Fruit fly (Drosophila melanogaster) whole organism, embryonic: ENCODE data around the gene zye.

Experiments
- Bgb ChIP-seq: fragments of 200-800 bp; sonication (Bioruptor generic); IDR thresholded peaks from 2 replicates; pipeline ENCODE4 v1.3.6; 2022; ENCODE audit warnings: missing biosample characterization, missing genetic modification characterization; ENCODE audit not compliant: partially characterized antibody
- C15 ChIP-seq: fragments of 200-800 bp; sonication (Bioruptor generic); IDR thresholded peaks from 3 replicates; pipeline ENCODE4 v1.3.6; 2022; ENCODE audit warnings: missing biosample characterization, missing genetic modification characterization
- CG10274 ChIP-seq: fragments of 200-800 bp; sonication (Bioruptor generic); optimal IDR thresholded peaks from 3 replicates; lab custom pipeline; 2017; ENCODE audit warnings: missing biosample characterization, mild to moderate bottlenecking, missing genetic modification characterization
- CG10321 ChIP-seq: fragments of 200-800 bp; sonication (Bioruptor generic); IDR thresholded peaks from 2 replicates; pipeline ENCODE4 v1.3.6; 2022; ENCODE audit warnings: missing biosample characterization, missing genetic modification characterization
- CG11093 ChIP-seq: fragments of 200-800 bp; sonication (Bioruptor generic); IDR thresholded peaks from 3 replicates; pipeline ENCODE4 v1.3.6; 2022; ENCODE audit warnings: missing biosample characterization, missing genetic modification characterization
- CG12155 ChIP-seq: fragments of 200-800 bp; sonication (Bioruptor generic); optimal IDR thresholded peaks from 3 replicates; lab custom pipeline; 2016; ENCODE audit warnings: missing biosample characterization, missing genetic modification characterization
- CG14050 ChIP-seq: fragments of 200-800 bp; sonication (Bioruptor generic); IDR thresholded peaks from 3 replicates; pipeline ENCODE4 v1.3.6; 2022; ENCODE audit warnings: missing biosample characterization, missing genetic modification characterization
- CG14965 ChIP-seq: fragments of 200-800 bp; sonication (Bioruptor generic); optimal IDR thresholded peaks from 2 replicates; lab custom pipeline; 2016; ENCODE audit warnings: missing biosample characterization, missing genetic modification characterization, borderline replicate concordance
- CG15479 ChIP-seq: fragments of 200-800 bp; sonication (Bioruptor generic); optimal IDR thresholded peaks from 3 replicates; lab custom pipeline; 2019; ENCODE audit warnings: missing biosample characterization, mild to moderate bottlenecking, missing genetic modification characterization, moderate library complexity
- CG2712 ChIP-seq: fragments of 200-800 bp; optimal IDR thresholded peaks from 3 replicates; lab custom pipeline; 2019; ENCODE audit warnings: missing biosample characterization, mild to moderate bottlenecking, missing genetic modification characterization, moderate library complexity
- CG42726 ChIP-seq: fragments of 200-800 bp; sonication (Bioruptor generic); IDR thresholded peaks from 2 replicates; pipeline ENCODE4 v1.3.6; 2022; ENCODE audit warnings: missing biosample characterization, missing genetic modification characterization; ENCODE audit not compliant: partially characterized antibody
- CG4282 ChIP-seq: fragments of 200-800 bp; sonication (Bioruptor generic); optimal IDR thresholded peaks from 2 replicates; lab custom pipeline; 2016; ENCODE audit warnings: missing biosample characterization, missing genetic modification characterization
- CG4707 ChIP-seq: fragments of 200-800 bp; sonication (Bioruptor generic); optimal IDR thresholded peaks from 2 replicates; lab custom pipeline; 2018; ENCODE audit warnings: missing biosample characterization, mild to moderate bottlenecking, missing genetic modification characterization, moderate library complexity
- CG6813 ChIP-seq: fragments of 200-800 bp; sonication (Bioruptor generic); optimal IDR thresholded peaks from 2 replicates; lab custom pipeline; 2017; ENCODE audit warnings: missing biosample characterization, missing genetic modification characterization, mild to moderate bottlenecking, moderate library complexity, missing genetic modification reagents
- CG7839 ChIP-seq: fragments of 200-800 bp; sonication (Bioruptor generic); optimal IDR thresholded peaks from 3 replicates; lab custom pipeline; 2018; ENCODE audit warnings: missing biosample characterization, mild to moderate bottlenecking, missing genetic modification characterization, moderate library complexity
- CG9727 ChIP-seq: fragments of 200-800 bp; sonication (Bioruptor generic); optimal IDR thresholded peaks from 3 replicates; lab custom pipeline; 2017; ENCODE audit warnings: missing biosample characterization, mild to moderate bottlenecking, missing genetic modification characterization
- Dref ChIP-seq: fragments of 200-800 bp; sonication (Bioruptor generic); IDR thresholded peaks from 2 replicates; pipeline ENCODE4 v1.3.6; 2022; ENCODE audit warnings: missing biosample characterization, missing genetic modification characterization
- Eip74EF ChIP-seq, 2 experiments: fragments of 200-800 bp in 1 of 2; fragments of >200 bp in 1 of 2; sonication (Bioruptor generic) in 1 of 2; optimal IDR thresholded peaks; 2 replicates each; lab custom pipeline; 2017 to 2019; ENCODE audit warnings: missing biosample characterization in 2 of 2, missing genetic modification characterization in 2 of 2, mild to moderate bottlenecking in 1 of 2, moderate library complexity in 1 of 2
- Elba2 ChIP-seq: fragments of 200-800 bp; sonication (Bioruptor generic); optimal IDR thresholded peaks from 3 replicates; lab custom pipeline; 2016; ENCODE audit warnings: missing biosample characterization, missing genetic modification characterization
- Gsc ChIP-seq: fragments of 200-800 bp; sonication (Bioruptor generic); IDR thresholded peaks from 2 replicates; pipeline ENCODE4 v1.3.6; 2022; ENCODE audit warnings: missing biosample characterization, missing genetic modification characterization
- Gug ChIP-seq: fragments of 200-800 bp; sonication (Bioruptor generic); IDR thresholded peaks from 4 replicates; pipeline ENCODE4 v1.3.6; 2022; ENCODE audit warnings: missing biosample characterization, missing genetic modification characterization
- HLH4C ChIP-seq: fragments of 200-800 bp; sonication (Bioruptor generic); IDR thresholded peaks from 3 replicates; pipeline ENCODE4 v1.3.6; 2022; ENCODE audit warnings: missing biosample characterization, missing genetic modification characterization; ENCODE audit not compliant: partially characterized antibody
- Hmx ChIP-seq: fragments of 200-800 bp; sonication (Bioruptor generic); optimal IDR thresholded peaks from 2 replicates; lab custom pipeline; 2016; ENCODE audit warnings: missing biosample characterization, missing genetic modification characterization
- Jarid2 ChIP-seq: fragments of 200-800 bp; sonication (Bioruptor generic); optimal IDR thresholded peaks from 3 replicates; lab custom pipeline; 2017; ENCODE audit warnings: mild to moderate bottlenecking, missing biosample characterization, missing genetic modification reagents, missing genetic modification characterization
- MTF-1 ChIP-seq: fragments of 200-800 bp; sonication (Bioruptor generic); optimal IDR thresholded peaks from 2 replicates; lab custom pipeline; 2018; ENCODE audit warnings: missing biosample characterization, mild to moderate bottlenecking, missing genetic modification characterization, borderline replicate concordance
- Med ChIP-seq: fragments of 200-800 bp; sonication (Bioruptor generic); peaks from one replicate; lab custom pipeline; 2016; ENCODE audit warnings: missing biosample characterization, missing genetic modification characterization, mild to moderate bottlenecking, inconsistent platforms, moderate library complexity
- Scr ChIP-seq: fragments of 200-800 bp; sonication (Bioruptor generic); IDR thresholded peaks from 2 replicates; pipeline ENCODE4 v1.3.6; 2022; ENCODE audit warnings: missing biosample characterization, missing genetic modification characterization; ENCODE audit not compliant: partially characterized antibody
- Side ChIP-seq: fragments of 200-800 bp; sonication (Bioruptor generic); optimal IDR thresholded peaks from 2 replicates; lab custom pipeline; 2016; ENCODE audit warnings: missing biosample characterization, missing genetic modification characterization
- Stat92E ChIP-seq, 3 experiments: fragments of >200 bp in 2 of 3; fragments of 200-800 bp in 1 of 3; sonication (Bioruptor generic) in 1 of 3; optimal IDR thresholded peaks; 2 replicates each; lab custom pipeline; 2017 to 2019; ENCODE audit warnings: missing biosample characterization in 3 of 3, missing genetic modification characterization in 3 of 3, mild to moderate bottlenecking in 1 of 3, moderate library complexity in 1 of 3
- Taf1 ChIP-seq: fragments of 200-800 bp; sonication (Bioruptor generic); IDR thresholded peaks from 2 replicates; pipeline ENCODE4 v1.3.6; 2022; ENCODE audit warnings: missing biosample characterization, missing genetic modification characterization
- Xbp1 ChIP-seq: fragments of 200-800 bp; sonication (Bioruptor generic); optimal IDR thresholded peaks from 3 replicates; lab custom pipeline; 2016; ENCODE audit warnings: missing biosample characterization, mild to moderate bottlenecking, missing genetic modification characterization
- ash1 ChIP-seq: fragments of 200-800 bp; sonication (Bioruptor generic); optimal IDR thresholded peaks from 2 replicates; lab custom pipeline; 2018; ENCODE audit warnings: missing biosample characterization, mild to moderate bottlenecking, missing genetic modification characterization
- cad ChIP-seq: fragments of >200 bp; optimal IDR thresholded peaks from 2 replicates; lab custom pipeline; 2017; ENCODE audit warnings: missing biosample characterization, missing genetic modification characterization
- danr ChIP-seq: fragments of 200-800 bp; sonication (Bioruptor generic); IDR thresholded peaks from 2 replicates; pipeline ENCODE4 v1.3.6; 2022; ENCODE audit warnings: missing biosample characterization, missing genetic modification characterization
- dmrt11E ChIP-seq: fragments of 200-800 bp; sonication (Bioruptor generic); optimal IDR thresholded peaks from 3 replicates; lab custom pipeline; 2018; ENCODE audit warnings: missing biosample characterization, mild to moderate bottlenecking, missing genetic modification characterization, moderate library complexity
- dysf ChIP-seq: fragments of 200-800 bp; sonication (Bioruptor generic); IDR thresholded peaks from 3 replicates; pipeline ENCODE4 v1.3.6; 2022; ENCODE audit warnings: missing biosample characterization, missing genetic modification characterization
- gfzf ChIP-seq: fragments of 200-800 bp; sonication (Bioruptor generic); optimal IDR thresholded peaks from 2 replicates; lab custom pipeline; 2016; ENCODE audit warnings: missing biosample characterization, mild to moderate bottlenecking, missing genetic modification characterization, moderate library complexity
- hkb ChIP-seq, 2 experiments: fragments of 200-800 bp in 1 of 2; fragments of >200 bp in 1 of 2; sonication (Bioruptor generic) in 1 of 2; IDR thresholded peaks in 1 of 2; optimal IDR thresholded peaks in 1 of 2; 2 replicates each; pipeline versions ENCODE4 v1.3.6 to Lab custom; 2017 to 2022; ENCODE audit warnings: missing biosample characterization in 1 of 2, missing genetic modification characterization in 1 of 2
- jigr1 ChIP-seq: fragments of 200-800 bp; sonication (Bioruptor generic); IDR thresholded peaks from 3 replicates; pipeline ENCODE4 v1.3.6; 2022; ENCODE audit warnings: missing biosample characterization, missing genetic modification characterization
- kay ChIP-seq: fragments of 200-800 bp; sonication (Bioruptor generic); optimal IDR thresholded peaks from 2 replicates; lab custom pipeline; 2016; ENCODE audit warnings: missing biosample characterization, missing genetic modification characterization
- klu ChIP-seq: fragments of 200-800 bp; sonication (Bioruptor generic); IDR thresholded peaks from 2 replicates; pipeline ENCODE4 v1.3.6; 2022; ENCODE audit warnings: missing biosample characterization, missing genetic modification characterization
- kni ChIP-seq: fragments of 200-800 bp; sonication (Bioruptor generic); optimal IDR thresholded peaks from 3 replicates; lab custom pipeline; 2017; ENCODE audit warnings: mild to moderate bottlenecking, missing biosample characterization, missing genetic modification reagents, missing genetic modification characterization
- lilli ChIP-seq: fragments of 200-800 bp; sonication (Bioruptor generic); optimal IDR thresholded peaks from 3 replicates; lab custom pipeline; 2016; ENCODE audit warnings: missing biosample characterization, missing genetic modification characterization
- mirr ChIP-seq: fragments of 200-800 bp; sonication (Bioruptor generic); optimal IDR thresholded peaks from 3 replicates; lab custom pipeline; 2018; ENCODE audit warnings: missing biosample characterization, mild to moderate bottlenecking, missing genetic modification characterization
- nerfin-2 ChIP-seq: fragments of 200-800 bp; sonication (Bioruptor generic); IDR thresholded peaks from 2 replicates; pipeline ENCODE4 v1.3.6; 2022; ENCODE audit warnings: missing biosample characterization, missing genetic modification characterization; ENCODE audit not compliant: partially characterized antibody
- prd ChIP-seq, 3 experiments: fragments of >200 bp in 2 of 3; fragments of 200-800 bp in 1 of 3; sonication (Bioruptor generic) in 1 of 3; optimal IDR thresholded peaks in 2 of 3; IDR thresholded peaks in 1 of 3; 2 replicates in 2 of 3; 3 replicates in 1 of 3; pipeline versions ENCODE4 v1.3.6 to Lab custom; 2017 to 2022; ENCODE audit warnings: missing biosample characterization in 1 of 3, missing genetic modification characterization in 1 of 3
- schlank ChIP-seq: fragments of 200-800 bp; sonication (Bioruptor generic); optimal IDR thresholded peaks from 2 replicates; lab custom pipeline; 2018; ENCODE audit warnings: missing biosample characterization, mild to moderate bottlenecking, missing genetic modification characterization
- unpg ChIP-seq: fragments of 200-800 bp; sonication (Bioruptor generic); optimal IDR thresholded peaks from 3 replicates; lab custom pipeline; 2018; ENCODE audit warnings: missing biosample characterization, mild to moderate bottlenecking, missing genetic modification characterization, moderate library complexity
- zfh1 ChIP-seq: fragments of 200-800 bp; sonication (Bioruptor generic); IDR thresholded peaks from 3 replicates; pipeline ENCODE4 v1.3.6; 2022; ENCODE audit warnings: missing biosample characterization, missing genetic modification characterization

The zye gene

dm6 chr3L:20430182-20430581 is 16.8 kb downstream of the zye start, which contains the start of gene CG5262 (continued):
- TF ChIP-seq C15 (no peak), CG12155 (GFP tag; lab: Kevin White, UChicago) (no peak), mirr (GFP tag; lab: Kevin White, UChicago) (no peak), Hmx (GFP tag; lab: Kevin White, UChicago) (no peak), hkb (optimal IDR thresholded peaks at IDR 0.05; lab: Kevin White, UChicago) (no peak), hkb (GFP tag; IDR thresholded peaks at IDR 0.05; lab: Robert Waterston, UW) (no peak), danr (GFP tag; lab: Robert Waterston, UW) (no peak), CG42726 (no peak), kay (no peak), Bgb (peak; percentile 36; the same call in 1 of the 2 replicates), CG11093 (GFP tag; lab: Robert Waterston, UW) (no peak), nerfin-2 (GFP tag; lab: Robert Waterston, UW) (no peak), CG4282 (GFP tag; lab: Kevin White, UChicago) (no peak), CG14965 (GFP tag; lab: Kevin White, UChicago) (no peak), Eip74EF (GFP tag; optimal IDR thresholded peaks at IDR 0.05; lab: Kevin White, UChicago) (no peak), gfzf (GFP tag; lab: Kevin White, UChicago) (peak; percentile 91), Xbp1 (no peak), CG10274 (no peak), CG6813 (GFP tag; lab: Kevin White, UChicago) (no peak), unpg (GFP tag; lab: Kevin White, UChicago) (no peak), Gsc (GFP tag; lab: Robert Waterston, UW) (no peak), Gug (GFP tag; lab: Robert Waterston, UW) (no peak), klu (GFP tag; lab: Robert Waterston, UW) (no peak), CG14050 (GFP tag; lab: Robert Waterston, UW) (no peak), MTF-1 (no peak), dysf (GFP tag; lab: Robert Waterston, UW) (no peak), schlank (no peak), Stat92E (GFP tag; optimal IDR thresholded peaks at IDR 0.05; lab: Kevin White, UChicago) (peak in 1 of 3 experiments; percentile 22), jigr1 (GFP tag; lab: Robert Waterston, UW) (no peak), prd (optimal IDR thresholded peaks at IDR 0.05; lab: Kevin White, UChicago) (no peak), prd (GFP tag; IDR thresholded peaks at IDR 0.05; lab: Robert Waterston, UW) (no peak), Scr (peak; percentile 28; the same call in 1 of the 2 replicates), Dref (peak; percentile 43; the same call in 1 of the 2 replicates), Med (GFP tag; lab: Kevin White, UChicago) (peak; percentile 9), ash1 (GFP tag; lab: Kevin White, UChicago) (no peak), kni (no peak), CG2712 (tag; lab: Kevin White, UChicago) (peak; percentile 30), Side (GFP tag; lab: Kevin White, UChicago) (no peak), zfh1 (GFP tag; lab: Robert Waterston, UW) (no peak), dmrt11E (tag; lab: Kevin White, UChicago) (no peak), CG4707 (GFP tag; lab: Kevin White, UChicago) (no peak), Elba2 (GFP tag; lab: Kevin White, UChicago) (peak; percentile 82), Jarid2 (GFP tag; lab: Kevin White, UChicago) (no peak), CG15479 (GFP tag; lab: Kevin White, UChicago) (peak; percentile 65), HLH4C (GFP tag; lab: Robert Waterston, UW) (no peak), Taf1 (GFP tag; lab: Robert Waterston, UW) (no peak), CG9727 (no peak), cad (GFP tag; lab: Kevin White, UChicago) (no peak), CG7839 (tag; lab: Kevin White, UChicago) (no peak), lilli (GFP tag; lab: Kevin White, UChicago) (no peak), CG10321 (GFP tag; lab: Robert Waterston, UW) (no peak)
